Fruit fly (Drosophila melanogaster): ENCODE measurements around the gene Myc.

The Myc gene

DNA sequence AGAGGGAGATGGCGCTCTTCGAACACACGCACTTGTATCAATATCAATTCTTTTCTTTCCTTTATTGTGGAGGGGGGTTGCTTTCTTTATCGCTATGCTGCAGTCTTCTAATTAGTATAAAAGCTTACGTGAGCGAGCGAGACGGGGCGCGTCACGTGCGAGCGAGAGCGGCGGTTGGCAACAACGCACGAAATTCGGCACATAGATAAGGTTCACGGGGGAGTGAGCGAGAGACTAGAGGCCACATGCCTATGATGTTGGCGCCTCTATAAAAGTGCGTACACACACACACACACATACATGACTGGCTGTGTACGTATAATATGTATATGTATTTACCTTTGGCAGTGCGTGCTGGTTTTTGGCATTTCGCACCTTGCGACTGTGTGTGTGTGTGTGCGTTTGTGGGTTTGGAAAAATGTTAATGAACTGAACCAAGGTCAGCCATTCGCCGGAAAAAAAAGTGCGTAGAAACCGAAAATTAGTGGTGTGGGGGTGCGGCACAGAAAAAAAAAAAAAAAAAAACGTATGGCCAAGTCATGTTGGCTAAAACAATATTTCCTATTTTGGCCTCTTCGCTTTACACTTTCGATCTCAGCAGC, 5.6 kb downstream of the Myc start (continued):
- no peak for TF ChIP-seq insv (GFP tag; optimal IDR thresholded peaks at IDR 0.05)
- no peak for TF ChIP-seq Sox102F (GFP tag; optimal IDR thresholded peaks at IDR 0.05)
- TF ChIP-seq CG12236 (GFP tag; optimal IDR thresholded peaks at IDR 0.05) = no peak
- no peak for TF ChIP-seq CG9817 (tag; optimal IDR thresholded peaks at IDR 0.05)
- TF ChIP-seq CG12769 (tag; optimal IDR thresholded peaks at IDR 0.05) = peak; percentile 58
- TF ChIP-seq pan (optimal IDR thresholded peaks at IDR 0.05) = no peak
- TF ChIP-seq pan (GFP tag; optimal IDR thresholded peaks at IDR 0.05 in 1 of 2, IDR thresholded peaks at IDR 0.05 in 1 of 2) = peak in 1 of 2 experiments; percentile 32
- no peak for TF ChIP-seq ssp (GFP tag; IDR thresholded peaks at IDR 0.05)
- 0 out of 3 replicates have a peak, but pooled peaks have one; percentile 5 for TF ChIP-seq vnd (GFP tag; IDR thresholded peaks at IDR 0.05; ENCODE audit: partially characterized antibody)
- peak; percentile 93 for TF ChIP-seq sug (tag; optimal IDR thresholded peaks at IDR 0.05)
- TF ChIP-seq sd (tag; optimal IDR thresholded peaks at IDR 0.05) = peak; percentile 95
- TF ChIP-seq dmrt99B (tag; optimal IDR thresholded peaks at IDR 0.05) = no peak
- no peak for TF ChIP-seq bcd (GFP tag; optimal IDR thresholded peaks at IDR 0.05)
- no peak for TF ChIP-seq CG31441 (GFP tag; IDR thresholded peaks at IDR 0.05)
- peak; percentile 1 for TF ChIP-seq BtbVII (GFP tag; optimal IDR thresholded peaks at IDR 0.05)
- TF ChIP-seq Mes4 (GFP tag; optimal IDR thresholded peaks at IDR 0.05) = no peak
- no peak for TF ChIP-seq CG7928 (GFP tag; optimal IDR thresholded peaks at IDR 0.05)
- TF ChIP-seq rib (GFP tag; IDR thresholded peaks at IDR 0.05) = peak; percentile 94
- peak; percentile 8 for TF ChIP-seq Meics (GFP tag; optimal IDR thresholded peaks at IDR 0.05)
- no peak for TF ChIP-seq CG8290 (GFP tag; optimal IDR thresholded peaks at IDR 0.05)
- peak in 1 of 2 experiments; percentile 15 for TF ChIP-seq CG8290 (tag; optimal IDR thresholded peaks at IDR 0.05)
- no peak for TF ChIP-seq CG4730 (GFP tag; IDR thresholded peaks at IDR 0.05)
- TF ChIP-seq run (tag; optimal IDR thresholded peaks at IDR 0.05) = no peak
- TF ChIP-seq CG10274 (GFP tag; optimal IDR thresholded peaks at IDR 0.05) = no peak
- no peak for TF ChIP-seq Lim3 (GFP tag; IDR thresholded peaks at IDR 0.05)
- TF ChIP-seq CG18619 (GFP tag; optimal IDR thresholded peaks at IDR 0.05) = no peak
- TF ChIP-seq CG3163 (GFP tag; optimal IDR thresholded peaks at IDR 0.05) = no peak
- no peak for TF ChIP-seq Ptx1 (GFP tag; IDR thresholded peaks at IDR 0.05)
- no peak for TF ChIP-seq CG2875 (GFP tag; optimal IDR thresholded peaks at IDR 0.05)
- no peak for TF ChIP-seq Hsf (GFP tag; optimal IDR thresholded peaks at IDR 0.05)
- TF ChIP-seq lab (GFP tag; optimal IDR thresholded peaks at IDR 0.05) = peak; percentile 58
- no peak for TF ChIP-seq inv (GFP tag; IDR thresholded peaks at IDR 0.05; ENCODE audit: partially characterized antibody)
- no peak for TF ChIP-seq peb (GFP tag; IDR thresholded peaks at IDR 0.05)
- peak; percentile 72 for TF ChIP-seq Hey (tag; optimal IDR thresholded peaks at IDR 0.05)
- TF ChIP-seq chif (GFP tag; optimal IDR thresholded peaks at IDR 0.05) = no peak
- no peak for TF ChIP-seq CG10147 (GFP tag; optimal IDR thresholded peaks at IDR 0.05)
- no peak for TF ChIP-seq ase (GFP tag; IDR thresholded peaks at IDR 0.05)
- peak; percentile 91 for TF ChIP-seq ftz-f1 (GFP tag; optimal IDR thresholded peaks at IDR 0.05)
- peak; percentile 99 for TF ChIP-seq cwo (GFP tag; optimal IDR thresholded peaks at IDR 0.05)
- TF ChIP-seq CG11247 (GFP tag; IDR thresholded peaks at IDR 0.05) = 0 out of 2 replicates have a peak, but pooled peaks have one; percentile 11
- no peak for TF ChIP-seq ap (GFP tag; IDR thresholded peaks at IDR 0.05)
- TF ChIP-seq HLH54F (GFP tag; optimal IDR thresholded peaks at IDR 0.05) = no peak
- peak; percentile 80 for TF ChIP-seq Med (GFP tag)
- TF ChIP-seq CG1529 (GFP tag; optimal IDR thresholded peaks at IDR 0.05) = no peak
- TF ChIP-seq CG16813 (GFP tag; IDR thresholded peaks at IDR 0.05; ENCODE audit: partially characterized antibody) = no peak
- peak; percentile 30 for TF ChIP-seq gro (GFP tag; optimal IDR thresholded peaks at IDR 0.05)
- no peak for TF ChIP-seq CG6272 (GFP tag; IDR thresholded peaks at IDR 0.05)
- TF ChIP-seq zen (tag; optimal IDR thresholded peaks at IDR 0.05) = no peak
- TF ChIP-seq HmgZ (tag; optimal IDR thresholded peaks at IDR 0.05) = peak; percentile 28
- no peak for TF ChIP-seq emc (GFP tag; optimal IDR thresholded peaks at IDR 0.05)
- peak; percentile 22 for TF ChIP-seq Nf-YC (tag; optimal IDR thresholded peaks at IDR 0.05)
